Worm (Caenorhabditis elegans) whole organism, L1 larva: ENCODE measurements around the gene T02B11.3.

Experiments used
- ama-1 ChIP-seq: fragments of 150-350 bp; optimal IDR thresholded peaks from 2 replicates; lab custom pipeline; 2014
- dpl-1 ChIP-seq, 3 experiments: fragments of 150-350 bp in 2 of 3; sonication (generic microtip) in 1 of 3; optimal IDR thresholded peaks; 2 replicates each; lab custom pipeline; 2014 to 2017; ENCODE audit warnings: missing biosample characterization in 3 of 3, missing genetic modification characterization in 3 of 3, missing genetic modification reagents in 3 of 3
- fkh-8 ChIP-seq: sonication (generic microtip); optimal IDR thresholded peaks from 2 replicates; lab custom pipeline; 2016; ENCODE audit warnings: mild to moderate bottlenecking, missing genetic modification characterization, missing compliant biosample characterization
- lin-35 ChIP-seq, 2 experiments: fragments of 150-350 bp; optimal IDR thresholded peaks; 2 replicates each; lab custom pipeline; 2014; ENCODE audit warnings: missing biosample characterization in 2 of 2, missing genetic modification characterization in 2 of 2, missing genetic modification reagents in 2 of 2
- lin-39 ChIP-seq: fragments of 150-350 bp; optimal IDR thresholded peaks from 2 replicates; lab custom pipeline; 2014; ENCODE audit warnings: missing biosample characterization, missing genetic modification reagents, missing genetic modification characterization
- nhr-28 ChIP-seq: fragments of 150-350 bp; optimal IDR thresholded peaks from 2 replicates; lab custom pipeline; 2014; ENCODE audit warnings: missing biosample characterization, missing genetic modification characterization
- nhr-77 ChIP-seq: fragments of 150-350 bp; optimal IDR thresholded peaks from 2 replicates; lab custom pipeline; 2014; ENCODE audit warnings: missing biosample characterization, missing genetic modification characterization
- snpc-4 ChIP-seq: fragments of 150-350 bp; optimal IDR thresholded peaks from 2 replicates; lab custom pipeline; 2014; ENCODE audit warnings: missing biosample characterization, missing genetic modification characterization
- snu-23 ChIP-seq: sonication (generic microtip); optimal IDR thresholded peaks from 2 replicates; lab custom pipeline; 2016; ENCODE audit warnings: missing genetic modification characterization, missing compliant biosample characterization
- unc-130 ChIP-seq: fragments of 150-350 bp; optimal IDR thresholded peaks from 2 replicates; lab custom pipeline; 2017; ENCODE audit warnings: missing biosample characterization, missing genetic modification characterization, inconsistent platforms
- zag-1 ChIP-seq: fragments of 150-350 bp; optimal IDR thresholded peaks from 2 replicates; lab custom pipeline; 2014; ENCODE audit warnings: missing biosample characterization, missing genetic modification characterization
- ztf-4 ChIP-seq: fragments of 150-350 bp; optimal IDR thresholded peaks from 2 replicates; lab custom pipeline; 2014; ENCODE audit warnings: missing biosample characterization, missing genetic modification characterization

ce11 chrV:842611-843010 lies 24.0 kb downstream of the T02B11.3 start:
- TF ChIP-seq fkh-8 (tag; lab: Kevin White, UChicago) (no peak), snu-23 (GFP tag; lab: Kevin White, UChicago) (no peak), dpl-1 (GFP tag; optimal IDR thresholded peaks at IDR 0.05; lab: Kevin White, UChicago) (no peak), snpc-4 (no peak), nhr-28 (tag; lab: Kevin White, UChicago) (no peak), nhr-77 (tag; lab: Kevin White, UChicago) (no peak), lin-35 (GFP tag; optimal IDR thresholded peaks at IDR 0.05; lab: Kevin White, UChicago) (no peak), unc-130 (tag; lab: Kevin White, UChicago) (no peak), lin-39 (no peak), zag-1 (tag; lab: Kevin White, UChicago) (no peak), ztf-4 (no peak), ama-1 (lab: Kevin White, UChicago) (no peak)
